Fruit fly (Drosophila melanogaster) whole organism, adult: ENCODE data around the gene Dscam3.

Experiments used
- CG11617 ChIP-seq: fragments of 200-800 bp; sonication (Bioruptor generic); optimal IDR thresholded peaks from 2 replicates; lab custom pipeline; 2017; ENCODE audit warnings: mild to moderate bottlenecking, missing biosample characterization, missing genetic modification reagents, missing genetic modification characterization
- CG12768 ChIP-seq: fragments of 200-800 bp; sonication (Bioruptor generic); optimal IDR thresholded peaks from 2 replicates; lab custom pipeline; 2017; ENCODE audit warnings: missing biosample characterization, missing genetic modification characterization, mild to moderate bottlenecking, moderate library complexity, missing genetic modification reagents
- CG14711 ChIP-seq: fragments of 200-800 bp; sonication (Bioruptor generic); optimal IDR thresholded peaks from 2 replicates; lab custom pipeline; 2018; ENCODE audit warnings: missing biosample characterization, mild to moderate bottlenecking, missing genetic modification characterization, moderate library complexity
- CG1620 ChIP-seq: fragments of 200-800 bp; sonication (Bioruptor generic); optimal IDR thresholded peaks from 2 replicates; lab custom pipeline; 2016; ENCODE audit warnings: missing biosample characterization, missing genetic modification characterization
- CG33017 ChIP-seq: fragments of 200-800 bp; sonication (Bioruptor generic); optimal IDR thresholded peaks from 2 replicates; lab custom pipeline; 2018; ENCODE audit warnings: missing biosample characterization, mild to moderate bottlenecking, missing genetic modification characterization, moderate library complexity
- CG5204 ChIP-seq: fragments of 200-800 bp; sonication (Bioruptor generic); optimal IDR thresholded peaks from 2 replicates; lab custom pipeline; 2016; ENCODE audit warnings: missing biosample characterization, missing genetic modification characterization
- CG7045 ChIP-seq: fragments of 200-800 bp; sonication (Bioruptor generic); optimal IDR thresholded peaks from 2 replicates; lab custom pipeline; 2017; ENCODE audit warnings: missing biosample characterization, mild to moderate bottlenecking, missing genetic modification characterization
- CG7101 ChIP-seq: fragments of 200-800 bp; sonication (Bioruptor generic); optimal IDR thresholded peaks from 2 replicates; lab custom pipeline; 2018; ENCODE audit warnings: missing biosample characterization, mild to moderate bottlenecking, missing genetic modification characterization, moderate library complexity
- Clk ChIP-seq: fragments of 200-800 bp; sonication (Bioruptor generic); optimal IDR thresholded peaks from 2 replicates; lab custom pipeline; 2017; ENCODE audit warnings: missing biosample characterization, missing genetic modification characterization
- Crg-1 ChIP-seq: fragments of 200-800 bp; sonication (Bioruptor generic); optimal IDR thresholded peaks from 2 replicates; lab custom pipeline; 2016; ENCODE audit warnings: missing biosample characterization, missing genetic modification characterization
- Hr96 ChIP-seq: fragments of 200-800 bp; sonication (Bioruptor generic); optimal IDR thresholded peaks from 2 replicates; lab custom pipeline; 2016; ENCODE audit warnings: missing biosample characterization, missing genetic modification characterization
- Mnt ChIP-seq: fragments of 200-800 bp; sonication (Bioruptor generic); optimal IDR thresholded peaks from 2 replicates; lab custom pipeline; 2016; ENCODE audit warnings: missing biosample characterization, mild to moderate bottlenecking, missing genetic modification characterization
- bab1 ChIP-seq: fragments of 200-800 bp; sonication (Bioruptor generic); optimal IDR thresholded peaks from 3 replicates; lab custom pipeline; 2019; ENCODE audit warnings: missing biosample characterization, mild to moderate bottlenecking, missing genetic modification characterization, moderate library complexity
- cic ChIP-seq: fragments of 200-800 bp; sonication (Bioruptor generic); optimal IDR thresholded peaks from 2 replicates; lab custom pipeline; 2017; ENCODE audit warnings: missing biosample characterization, mild to moderate bottlenecking, missing genetic modification characterization, moderate library complexity
- cnc ChIP-seq, 2 experiments: fragments of >200 bp; optimal IDR thresholded peaks; 2 replicates each; lab custom pipeline; 2017
- kay ChIP-seq: fragments of 200-800 bp; sonication (Bioruptor generic); peaks from one replicate; lab custom pipeline; 2016; ENCODE audit warnings: missing biosample characterization, missing genetic modification characterization, borderline replicate concordance
- ovo ChIP-seq: fragments of 200-800 bp; sonication (Bioruptor generic); optimal IDR thresholded peaks from 2 replicates; lab custom pipeline; 2016; ENCODE audit warnings: missing biosample characterization, missing genetic modification characterization
- pad ChIP-seq: fragments of 200-800 bp; sonication (Bioruptor generic); optimal IDR thresholded peaks from 3 replicates; lab custom pipeline; 2017; ENCODE audit warnings: missing biosample characterization, missing genetic modification characterization, mild to moderate bottlenecking, moderate library complexity, missing genetic modification reagents
- tj ChIP-seq: fragments of 200-800 bp; sonication (Bioruptor generic); optimal IDR thresholded peaks from 3 replicates; lab custom pipeline; 2017; ENCODE audit warnings: missing biosample characterization, mild to moderate bottlenecking, missing genetic modification characterization, moderate library complexity
- toe ChIP-seq: fragments of 200-800 bp; sonication (Bioruptor generic); optimal IDR thresholded peaks from 2 replicates; lab custom pipeline; 2016; ENCODE audit warnings: missing biosample characterization, missing genetic modification characterization

Gene Dscam3

dm6 chr3R:17530400-17530799, 24.9 kb upstream of the Dscam3 start:
- TF ChIP-seq CG7101 (tag; lab: Kevin White, UChicago): no peak
- no peak for TF ChIP-seq CG7045 (GFP tag; lab: Kevin White, UChicago)
- no peak for TF ChIP-seq ovo (GFP tag; lab: Kevin White, UChicago)
- no peak for TF ChIP-seq CG11617 (GFP tag; lab: Kevin White, UChicago)
- no peak for TF ChIP-seq CG5204 (GFP tag; lab: Kevin White, UChicago)
- no peak for TF ChIP-seq CG12768
- TF ChIP-seq tj (GFP tag; lab: Kevin White, UChicago): no peak
- TF ChIP-seq Clk (GFP tag; lab: Kevin White, UChicago): no peak
- TF ChIP-seq Crg-1 (GFP tag; lab: Kevin White, UChicago): no peak
- no peak for TF ChIP-seq bab1 (GFP tag; lab: Kevin White, UChicago)
- TF ChIP-seq CG33017 (tag; lab: Kevin White, UChicago): no peak
- TF ChIP-seq toe (GFP tag; lab: Kevin White, UChicago): no peak
- TF ChIP-seq pad (GFP tag; lab: Kevin White, UChicago): no peak
- TF ChIP-seq Mnt (GFP tag; lab: Kevin White, UChicago): no peak
- no peak for TF ChIP-seq CG1620 (GFP tag; lab: Kevin White, UChicago)
- TF ChIP-seq CG14711 (tag; lab: Kevin White, UChicago): no peak

dm6 chr3R:17526059-17526592, 20.7 kb upstream of the Dscam3 start:
- no peak for TF ChIP-seq Crg-1 (GFP tag; lab: Kevin White, UChicago)
- no peak for TF ChIP-seq CG11617 (GFP tag; lab: Kevin White, UChicago)
- no peak for TF ChIP-seq kay
- TF ChIP-seq CG12768: no peak
- TF ChIP-seq CG7101 (tag; lab: Kevin White, UChicago): no peak
- TF ChIP-seq CG7045 (GFP tag; lab: Kevin White, UChicago): no peak
- TF ChIP-seq tj (GFP tag; lab: Kevin White, UChicago): no peak
- no peak for TF ChIP-seq bab1 (GFP tag; lab: Kevin White, UChicago)
- TF ChIP-seq Clk (GFP tag; lab: Kevin White, UChicago): no peak
- no peak for TF ChIP-seq pad (GFP tag; lab: Kevin White, UChicago)
- TF ChIP-seq cnc (optimal IDR thresholded peaks at IDR 0.05; lab: Kevin White, UChicago): no peak
- TF ChIP-seq CG1620 (GFP tag; lab: Kevin White, UChicago): no peak
- no peak for TF ChIP-seq CG33017 (tag; lab: Kevin White, UChicago)
- TF ChIP-seq toe (GFP tag; lab: Kevin White, UChicago): no peak
- TF ChIP-seq cic (GFP tag; lab: Kevin White, UChicago): no peak
- no peak for TF ChIP-seq Hr96 (GFP tag; lab: Kevin White, UChicago)
- no peak for TF ChIP-seq ovo (GFP tag; lab: Kevin White, UChicago)
- TF ChIP-seq CG5204 (GFP tag; lab: Kevin White, UChicago): no peak
- TF ChIP-seq CG14711 (tag; lab: Kevin White, UChicago): no peak
- no peak for TF ChIP-seq Mnt (GFP tag; lab: Kevin White, UChicago)

- TF ChIP-seq pad (GFP tag; lab: Kevin White, UChicago) (no peak), toe (GFP tag; lab: Kevin White, UChicago) (no peak), CG12768 (no peak), Hr96 (GFP tag; lab: Kevin White, UChicago) (no peak), CG14711 (tag; lab: Kevin White, UChicago) (no peak), CG11617 (GFP tag; lab: Kevin White, UChicago) (no peak), ovo (GFP tag; lab: Kevin White, UChicago) (no peak), kay (no peak), Crg-1 (GFP tag; lab: Kevin White, UChicago) (no peak), CG33017 (tag; lab: Kevin White, UChicago) (no peak), CG7045 (GFP tag; lab: Kevin White, UChicago) (no peak)
Observed at dm6 chr3R:17506833-17507232, 1.4 kb upstream of the Dscam3 start.

dm6 chr3R:17502862-17503261, 2.6 kb downstream of the Dscam3 start:
- no peak for TF ChIP-seq CG5204 (GFP tag; lab: Kevin White, UChicago)
- no peak for TF ChIP-seq Hr96 (GFP tag; lab: Kevin White, UChicago)
- TF ChIP-seq Clk (GFP tag; lab: Kevin White, UChicago): no peak
- TF ChIP-seq CG11617 (GFP tag; lab: Kevin White, UChicago): no peak
- TF ChIP-seq Crg-1 (GFP tag; lab: Kevin White, UChicago): no peak
- no peak for TF ChIP-seq CG7101 (tag; lab: Kevin White, UChicago)
- TF ChIP-seq kay: no peak
- no peak for TF ChIP-seq tj (GFP tag; lab: Kevin White, UChicago)
- no peak for TF ChIP-seq Mnt (GFP tag; lab: Kevin White, UChicago)
- no peak for TF ChIP-seq bab1 (GFP tag; lab: Kevin White, UChicago)

dm6 chr3R:17501108-17501507, 4.4 kb downstream of the Dscam3 start:
- no peak for TF ChIP-seq ovo (GFP tag; lab: Kevin White, UChicago)
- no peak for TF ChIP-seq CG7101 (tag; lab: Kevin White, UChicago)
- TF ChIP-seq toe (GFP tag; lab: Kevin White, UChicago): no peak
- no peak for TF ChIP-seq Hr96 (GFP tag; lab: Kevin White, UChicago)
- no peak for TF ChIP-seq bab1 (GFP tag; lab: Kevin White, UChicago)
- no peak for TF ChIP-seq CG12768
- no peak for TF ChIP-seq Mnt (GFP tag; lab: Kevin White, UChicago)

- TF ChIP-seq Crg-1 (GFP tag; lab: Kevin White, UChicago) (no peak), CG7045 (GFP tag; lab: Kevin White, UChicago) (no peak), CG5204 (GFP tag; lab: Kevin White, UChicago) (no peak), CG7101 (tag; lab: Kevin White, UChicago) (no peak), kay (no peak), toe (GFP tag; lab: Kevin White, UChicago) (no peak), CG1620 (GFP tag; lab: Kevin White, UChicago) (no peak), cic (GFP tag; lab: Kevin White, UChicago) (no peak), pad (GFP tag; lab: Kevin White, UChicago) (no peak), ovo (GFP tag; lab: Kevin White, UChicago) (no peak), Clk (GFP tag; lab: Kevin White, UChicago) (no peak)
Observed at dm6 chr3R:17492071-17492470, 13.4 kb downstream of the Dscam3 start.
